Fruit fly (Drosophila melanogaster) whole organism, embryonic: Measurements from ENCODE around the gene CG15330.

Source experiments
- Aef1 ChIP-seq: fragments of 200-800 bp; sonication (Bioruptor generic); IDR thresholded peaks from 3 replicates; pipeline ENCODE4 v1.3.6; 2022; ENCODE audit warnings: missing biosample characterization, missing genetic modification characterization
- B-H2 ChIP-seq: fragments of 200-800 bp; sonication (Bioruptor generic); optimal IDR thresholded peaks from 2 replicates; lab custom pipeline; 2018; ENCODE audit warnings: missing biosample characterization, mild to moderate bottlenecking, missing genetic modification characterization
- CG10959 ChIP-seq: fragments of 200-800 bp; sonication (Bioruptor generic); IDR thresholded peaks from 2 replicates; pipeline ENCODE4 v1.3.6; 2022; ENCODE audit warnings: missing biosample characterization, missing genetic modification characterization
- CG11723 ChIP-seq: fragments of 200-800 bp; sonication (Bioruptor generic); optimal IDR thresholded peaks from 2 replicates; lab custom pipeline; 2017; ENCODE audit warnings: missing biosample characterization, mild to moderate bottlenecking, missing genetic modification characterization
- CG12155 ChIP-seq: fragments of 200-800 bp; sonication (Bioruptor generic); optimal IDR thresholded peaks from 3 replicates; lab custom pipeline; 2016; ENCODE audit warnings: missing biosample characterization, missing genetic modification characterization
- CG16813 ChIP-seq: fragments of 200-800 bp; sonication (Bioruptor generic); IDR thresholded peaks from 3 replicates; pipeline ENCODE4 v1.3.6; 2022; ENCODE audit warnings: missing biosample characterization, missing genetic modification characterization; ENCODE audit not compliant: partially characterized antibody
- CG17829 ChIP-seq: fragments of 200-800 bp; optimal IDR thresholded peaks from 2 replicates; lab custom pipeline; 2019; ENCODE audit warnings: missing biosample characterization, mild to moderate bottlenecking, missing genetic modification characterization, moderate library complexity
- CG2875 ChIP-seq: fragments of 200-800 bp; sonication (Bioruptor generic); optimal IDR thresholded peaks from 2 replicates; lab custom pipeline; 2017; ENCODE audit warnings: missing biosample characterization, mild to moderate bottlenecking, missing genetic modification characterization, missing genetic modification reagents
- CG31224 ChIP-seq: fragments of 200-800 bp; sonication (Bioruptor generic); IDR thresholded peaks from 2 replicates; pipeline ENCODE4 v1.3.6; 2022; ENCODE audit warnings: missing biosample characterization, missing genetic modification characterization
- CG31365 ChIP-seq: fragments of 200-800 bp; sonication (Bioruptor generic); optimal IDR thresholded peaks from 2 replicates; lab custom pipeline; 2018; ENCODE audit warnings: missing biosample characterization, mild to moderate bottlenecking, missing genetic modification characterization
- CG34422 ChIP-seq: fragments of 200-800 bp; sonication (Bioruptor generic); IDR thresholded peaks from 3 replicates; pipeline ENCODE4 v1.3.6; 2022; ENCODE audit warnings: missing biosample characterization, missing genetic modification characterization
- CG4617 ChIP-seq: fragments of 200-800 bp; sonication (Bioruptor generic); optimal IDR thresholded peaks from 3 replicates; lab custom pipeline; 2016; ENCODE audit warnings: missing biosample characterization, missing genetic modification characterization, borderline replicate concordance
- CG5245 ChIP-seq: fragments of 200-800 bp; sonication (Bioruptor generic); optimal IDR thresholded peaks from 3 replicates; lab custom pipeline; 2016; ENCODE audit warnings: missing biosample characterization, missing genetic modification characterization
- CG7357 ChIP-seq: fragments of 200-800 bp; sonication (Bioruptor generic); IDR thresholded peaks from 3 replicates; pipeline ENCODE4 v1.3.6; 2022; ENCODE audit warnings: missing biosample characterization, missing genetic modification characterization
- CG7745 ChIP-seq: fragments of 200-800 bp; sonication (Bioruptor generic); optimal IDR thresholded peaks from 2 replicates; lab custom pipeline; 2018; ENCODE audit warnings: missing biosample characterization, mild to moderate bottlenecking, missing genetic modification characterization, moderate library complexity
- CG8089 ChIP-seq: fragments of 200-800 bp; sonication (Bioruptor generic); optimal IDR thresholded peaks from 3 replicates; lab custom pipeline; 2016; ENCODE audit warnings: missing biosample characterization, missing genetic modification characterization
- CG8281 ChIP-seq: fragments of 200-800 bp; sonication (Bioruptor generic); optimal IDR thresholded peaks from 2 replicates; lab custom pipeline; 2018; ENCODE audit warnings: missing biosample characterization, mild to moderate bottlenecking, missing genetic modification characterization, moderate library complexity
- Dbx ChIP-seq: fragments of 200-800 bp; sonication (Bioruptor generic); IDR thresholded peaks from 3 replicates; pipeline ENCODE4 v1.3.6; 2022; ENCODE audit warnings: missing biosample characterization, missing genetic modification characterization
- Deaf1 ChIP-seq: fragments of 200-800 bp; optimal IDR thresholded peaks from 3 replicates; lab custom pipeline; 2019; ENCODE audit warnings: missing biosample characterization, mild to moderate bottlenecking, missing genetic modification characterization, moderate library complexity
- Dip3 ChIP-seq: fragments of 200-800 bp; sonication (Bioruptor generic); optimal IDR thresholded peaks from 3 replicates; lab custom pipeline; 2016; ENCODE audit warnings: missing biosample characterization, missing genetic modification characterization
- Doc3 ChIP-seq: fragments of 200-800 bp; sonication (Bioruptor generic); IDR thresholded peaks from 3 replicates; pipeline ENCODE4 v1.3.6; 2022; ENCODE audit warnings: missing biosample characterization, missing genetic modification characterization; ENCODE audit not compliant: partially characterized antibody
- Ets97D ChIP-seq: fragments of 200-800 bp; sonication (Bioruptor generic); optimal IDR thresholded peaks from 3 replicates; lab custom pipeline; 2016; ENCODE audit warnings: missing biosample characterization, missing genetic modification characterization
- GATAe ChIP-seq: fragments of 200-800 bp; sonication (Bioruptor generic); conservative IDR thresholded peaks from 2 replicates; pipeline ENCODE4 v1.3.6; 2022; ENCODE audit warnings: missing biosample characterization, missing genetic modification characterization
- HLH3B ChIP-seq: fragments of 200-800 bp; sonication (Bioruptor generic); IDR thresholded peaks from 2 replicates; pipeline ENCODE4 v1.3.6; 2022; ENCODE audit warnings: missing biosample characterization, missing genetic modification characterization
- Hmx ChIP-seq: fragments of 200-800 bp; sonication (Bioruptor generic); optimal IDR thresholded peaks from 2 replicates; lab custom pipeline; 2016; ENCODE audit warnings: missing biosample characterization, missing genetic modification characterization
- Jarid2 ChIP-seq: fragments of 200-800 bp; sonication (Bioruptor generic); optimal IDR thresholded peaks from 3 replicates; lab custom pipeline; 2017; ENCODE audit warnings: mild to moderate bottlenecking, missing biosample characterization, missing genetic modification reagents, missing genetic modification characterization
- Meics ChIP-seq: fragments of 200-800 bp; sonication (Bioruptor generic); optimal IDR thresholded peaks from 2 replicates; lab custom pipeline; 2017; ENCODE audit warnings: missing biosample characterization, mild to moderate bottlenecking, missing genetic modification characterization
- Nf-YB ChIP-seq: fragments of 200-800 bp; sonication (Bioruptor generic); optimal IDR thresholded peaks from 3 replicates; lab custom pipeline; 2019; ENCODE audit warnings: missing biosample characterization, mild to moderate bottlenecking, missing genetic modification characterization, moderate library complexity
- Oaz ChIP-seq: fragments of 200-800 bp; sonication (Bioruptor generic); IDR thresholded peaks from 2 replicates; pipeline ENCODE4 v1.3.6; 2022; ENCODE audit warnings: missing biosample characterization, missing genetic modification characterization
- Opbp ChIP-seq: fragments of 200-800 bp; sonication (Bioruptor generic); IDR thresholded peaks from 3 replicates; pipeline ENCODE4 v1.3.6; 2022; ENCODE audit warnings: missing biosample characterization, missing genetic modification characterization; ENCODE audit not compliant: partially characterized antibody
- aop ChIP-seq: fragments of 200-800 bp; sonication (Bioruptor generic); IDR thresholded peaks from 2 replicates; pipeline ENCODE4 v1.3.6; 2022; ENCODE audit warnings: missing biosample characterization, missing genetic modification characterization
- bbx ChIP-seq: fragments of 200-800 bp; sonication (Bioruptor generic); IDR thresholded peaks from 2 replicates; pipeline ENCODE4 v1.3.6; 2022; ENCODE audit warnings: missing biosample characterization, missing genetic modification characterization; ENCODE audit not compliant: partially characterized antibody
- chm ChIP-seq: fragments of 200-800 bp; sonication (Bioruptor generic); IDR thresholded peaks from 2 replicates; pipeline ENCODE4 v1.3.6; 2022; ENCODE audit warnings: missing biosample characterization, missing genetic modification characterization
- crol ChIP-seq: fragments of 200-800 bp; sonication (Bioruptor generic); IDR thresholded peaks from 2 replicates; pipeline ENCODE4 v1.3.6; 2022; ENCODE audit warnings: missing biosample characterization, missing genetic modification characterization
- eyg ChIP-seq: fragments of 200-800 bp; sonication (Bioruptor generic); optimal IDR thresholded peaks from 3 replicates; lab custom pipeline; 2016; ENCODE audit warnings: missing biosample characterization, missing genetic modification characterization
- grau ChIP-seq: fragments of 200-800 bp; optimal IDR thresholded peaks from 3 replicates; lab custom pipeline; 2019; ENCODE audit warnings: missing biosample characterization, mild to moderate bottlenecking, missing genetic modification characterization, moderate library complexity
- gt ChIP-seq: fragments of 200-800 bp; sonication (Bioruptor generic); IDR thresholded peaks from 2 replicates; pipeline ENCODE4 v1.3.6; 2022; ENCODE audit warnings: missing biosample characterization, missing genetic modification characterization
- ind ChIP-seq: fragments of 200-800 bp; sonication (Bioruptor generic); optimal IDR thresholded peaks from 3 replicates; lab custom pipeline; 2016; ENCODE audit warnings: missing biosample characterization, missing genetic modification characterization
- insv ChIP-seq, 2 experiments: fragments of 200-800 bp; sonication (Bioruptor generic); optimal IDR thresholded peaks; 3 replicates each; lab custom pipeline; 2016 to 2018; ENCODE audit warnings: missing biosample characterization in 2 of 2, missing genetic modification characterization in 2 of 2
- inv ChIP-seq: fragments of 200-800 bp; sonication (Bioruptor generic); IDR thresholded peaks from 2 replicates; pipeline ENCODE4 v1.3.6; 2022; ENCODE audit warnings: missing biosample characterization, missing genetic modification characterization; ENCODE audit not compliant: partially characterized antibody
- mld ChIP-seq: fragments of 200-800 bp; sonication (Bioruptor generic); IDR thresholded peaks from 3 replicates; pipeline ENCODE4 v1.3.6; 2022; ENCODE audit warnings: missing biosample characterization, missing genetic modification characterization; ENCODE audit not compliant: partially characterized antibody
- pros ChIP-seq: fragments of 200-800 bp; sonication (Bioruptor generic); optimal IDR thresholded peaks from 3 replicates; lab custom pipeline; 2019; ENCODE audit warnings: missing biosample characterization, mild to moderate bottlenecking, missing genetic modification characterization, moderate library complexity
- seq ChIP-seq: fragments of 200-800 bp; sonication (Bioruptor generic); IDR thresholded peaks from 2 replicates; pipeline ENCODE4 v1.3.6; 2022; ENCODE audit warnings: missing biosample characterization, missing genetic modification characterization
- sisA ChIP-seq: fragments of 200-800 bp; sonication (Bioruptor generic); IDR thresholded peaks from 2 replicates; pipeline ENCODE4 v1.3.6; 2022; ENCODE audit warnings: missing biosample characterization, missing genetic modification characterization
- tap ChIP-seq: fragments of 200-800 bp; optimal IDR thresholded peaks from 3 replicates; lab custom pipeline; 2019; ENCODE audit warnings: missing biosample characterization, mild to moderate bottlenecking, missing genetic modification characterization, moderate library complexity
- trem ChIP-seq: fragments of 200-800 bp; optimal IDR thresholded peaks from 3 replicates; lab custom pipeline; 2019; ENCODE audit warnings: missing biosample characterization, mild to moderate bottlenecking, missing genetic modification characterization, moderate library complexity
- twi ChIP-seq: fragments of 200-800 bp; optimal IDR thresholded peaks from 2 replicates; lab custom pipeline; 2019; ENCODE audit warnings: missing biosample characterization, mild to moderate bottlenecking, missing genetic modification characterization, moderate library complexity
- unpg ChIP-seq: fragments of 200-800 bp; sonication (Bioruptor generic); optimal IDR thresholded peaks from 3 replicates; lab custom pipeline; 2018; ENCODE audit warnings: missing biosample characterization, mild to moderate bottlenecking, missing genetic modification characterization, moderate library complexity
- yki ChIP-seq: fragments of >200 bp; optimal IDR thresholded peaks from 3 replicates; lab custom pipeline; 2018
- z ChIP-seq: fragments of 200-800 bp; sonication (Bioruptor generic); IDR thresholded peaks from 3 replicates; pipeline ENCODE4 v1.3.6; 2022; ENCODE audit warnings: missing biosample characterization, missing genetic modification characterization

Gene CG15330

DNA sequence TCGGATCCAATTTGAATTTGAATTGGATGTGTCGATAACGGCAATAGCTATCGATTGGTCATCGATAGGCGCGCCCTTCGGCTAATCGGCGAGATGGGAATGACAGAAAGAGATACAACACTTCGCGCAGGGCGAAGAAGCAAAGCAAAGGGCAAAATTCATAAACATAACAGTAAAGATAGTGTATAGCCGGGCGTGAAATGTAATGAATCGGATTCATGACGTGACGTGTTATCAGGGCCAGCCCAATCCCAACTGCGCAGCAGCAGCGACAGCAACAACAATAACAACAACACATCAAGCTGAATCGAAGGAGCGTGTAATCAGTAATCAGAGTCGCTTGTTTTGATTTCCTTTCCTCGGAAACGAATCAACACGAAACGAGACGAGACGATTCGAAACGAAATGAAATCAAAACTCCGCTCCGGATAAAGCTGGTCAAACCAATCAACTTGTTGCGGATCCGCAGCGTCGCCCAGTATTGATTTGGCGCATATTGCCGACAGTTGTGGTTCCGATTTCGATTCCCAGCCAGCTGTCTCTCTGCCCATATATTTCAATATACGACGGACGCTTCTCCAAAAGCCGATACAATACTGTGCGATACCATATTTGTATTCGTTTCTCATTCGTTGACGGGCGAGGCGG lies 43.8 kb upstream of the CG15330 start, which contains the start of gene snz (continued):
- TF ChIP-seq Meics (GFP tag; lab: Kevin White, UChicago) (no peak), CG34422 (peak; percentile 47; the same call in 1 of the 3 replicates), CG11723 (GFP tag; lab: Kevin White, UChicago) (no peak), CG7745 (tag; lab: Kevin White, UChicago) (no peak), Doc3 (peak; percentile 57; the same call in 1 of the 3 replicates), Opbp (GFP tag; lab: Robert Waterston, UW) (peak; percentile 74; the same call in 2 of the 3 replicates), B-H2 (GFP tag; lab: Kevin White, UChicago) (peak; percentile 30), grau (tag; lab: Kevin White, UChicago) (no peak), aop (GFP tag; lab: Robert Waterston, UW) (no peak), tap (tag; lab: Kevin White, UChicago) (no peak), Aef1 (GFP tag; lab: Robert Waterston, UW) (no peak), CG7357 (GFP tag; lab: Robert Waterston, UW) (no peak), trem (tag; lab: Kevin White, UChicago) (peak; percentile 1), CG10959 (GFP tag; lab: Robert Waterston, UW) (no peak), twi (tag; lab: Kevin White, UChicago) (no peak), CG17829 (tag; lab: Kevin White, UChicago) (no peak), Deaf1 (peak; percentile 94), CG31224 (GFP tag; lab: Robert Waterston, UW) (no peak), crol (GFP tag; lab: Robert Waterston, UW) (no peak), HLH3B (no peak), CG8281 (no peak), yki (lab: Kevin White, UChicago) (no peak), Nf-YB (GFP tag; lab: Kevin White, UChicago) (no peak), ind (GFP tag; lab: Kevin White, UChicago) (no peak), pros (no peak), Hmx (GFP tag; lab: Kevin White, UChicago) (no peak), CG5245 (no peak), GATAe (GFP tag; lab: Robert Waterston, UW) (peak; percentile 54; the same call in 1 of the 2 replicates), gt (GFP tag; lab: Robert Waterston, UW) (no peak), z (GFP tag; lab: Robert Waterston, UW) (no peak), CG12155 (GFP tag; lab: Kevin White, UChicago) (peak; percentile 70), chm (GFP tag; lab: Robert Waterston, UW) (no peak), CG31365 (tag; lab: Kevin White, UChicago) (no peak), CG4617 (GFP tag; lab: Kevin White, UChicago) (no peak), Oaz (GFP tag; lab: Robert Waterston, UW) (no peak), Ets97D (peak; percentile 38), inv (peak; percentile 48; the same call in 1 of the 2 replicates), unpg (GFP tag; lab: Kevin White, UChicago) (no peak), Dip3 (no peak), eyg (GFP tag; lab: Kevin White, UChicago) (no peak), mld (GFP tag; lab: Robert Waterston, UW) (peak; percentile 75), CG16813 (GFP tag; lab: Robert Waterston, UW) (peak; percentile 71), CG2875 (no peak), CG8089 (GFP tag; lab: Kevin White, UChicago) (no peak), Dbx (GFP tag; lab: Robert Waterston, UW) (0 out of 3 replicates have a peak, but pooled peaks have one; percentile 5), bbx (GFP tag; lab: Robert Waterston, UW) (peak; percentile 86), insv (GFP tag; optimal IDR thresholded peaks at IDR 0.05; lab: Kevin White, UChicago) (peak in 1 of 2 experiments; percentile 91), seq (GFP tag; lab: Robert Waterston, UW) (no peak), Jarid2 (no peak), sisA (GFP tag; lab: Robert Waterston, UW) (no peak)
